Worm (Caenorhabditis elegans) whole organism, early embryonic: Measurements from ENCODE around the gene pal-1.

Experiments used
- B0310.2 ChIP-seq: sonication (generic microtip); optimal IDR thresholded peaks from 2 replicates; lab custom pipeline; 2016; ENCODE audit warnings: mild to moderate bottlenecking, missing genetic modification characterization, missing compliant biosample characterization
- F13C5.2 ChIP-seq: sonication (generic microtip); optimal IDR thresholded peaks from 2 replicates; lab custom pipeline; 2017; ENCODE audit warnings: mild to moderate bottlenecking, missing genetic modification characterization, inconsistent platforms, missing compliant biosample characterization
- aly-1 ChIP-seq: sonication (generic microtip); optimal IDR thresholded peaks from 2 replicates; lab custom pipeline; 2016; ENCODE audit warnings: missing genetic modification characterization, missing compliant biosample characterization
- ama-1 ChIP-seq: fragments of 150-350 bp; optimal IDR thresholded peaks from 2 replicates; lab custom pipeline; 2014
- flt-1 ChIP-seq: fragments of 200-800 bp; sonication (Bioruptor generic); IDR thresholded peaks from 2 replicates; pipeline ENCODE4 v1.3.6; 2022; ENCODE audit warnings: missing genetic modification characterization, missing compliant biosample characterization
- hmbx-1 ChIP-seq: sonication (generic microtip); optimal IDR thresholded peaks from 2 replicates; lab custom pipeline; 2016; ENCODE audit warnings: mild to moderate bottlenecking, missing genetic modification characterization, missing compliant biosample characterization
- pes-1 ChIP-seq: fragments of 200-800 bp; sonication (Bioruptor generic); IDR thresholded peaks from 2 replicates; pipeline ENCODE4 v1.3.6; 2022; ENCODE audit warnings: missing genetic modification reagents, missing genetic modification characterization, missing compliant biosample characterization
- sea-1 ChIP-seq: fragments of 200-800 bp; sonication (Bioruptor generic); conservative IDR thresholded peaks from 2 replicates; pipeline ENCODE4 v1.3.6; 2022; ENCODE audit warnings: missing genetic modification characterization, missing compliant biosample characterization
- tbx-37 ChIP-seq: fragments of 200-800 bp; sonication (Bioruptor generic); conservative IDR thresholded peaks from 2 replicates; pipeline ENCODE4 v1.3.6; 2022; ENCODE audit warnings: missing genetic modification reagents, missing genetic modification characterization, missing compliant biosample characterization
- tra-4 ChIP-seq: sonication (generic microtip); optimal IDR thresholded peaks from 2 replicates; lab custom pipeline; 2017; ENCODE audit warnings: missing genetic modification characterization, missing compliant biosample characterization

DNA sequence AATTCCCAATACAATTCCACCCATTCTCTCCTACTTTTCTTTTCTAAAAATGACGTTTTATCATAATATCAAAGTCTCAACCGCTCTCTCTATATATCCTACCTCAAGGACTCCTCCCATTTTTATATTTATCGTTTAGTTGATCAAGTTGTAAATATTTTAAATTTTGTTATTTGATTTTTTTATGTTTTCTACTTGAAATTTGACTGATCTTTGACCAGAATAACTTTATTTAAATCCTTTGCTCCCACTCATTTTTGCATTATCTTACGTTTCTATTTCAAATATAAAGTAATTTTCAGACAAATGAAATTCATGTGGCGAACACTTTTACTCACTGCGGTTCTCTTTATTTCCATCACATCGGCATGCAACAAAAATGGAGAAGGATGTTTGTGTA is 28.1 kb upstream of the pal-1 start, which contains the start of the genes acbp-7 and F26A1.19:
- TF ChIP-seq pes-1 (GFP tag; lab: Robert Waterston, UW) (no peak), tra-4 (tag; lab: Kevin White, UChicago) (no peak), B0310.2 (tag; lab: Kevin White, UChicago) (no peak), tbx-37 (GFP tag; lab: Robert Waterston, UW) (no peak), ama-1 (lab: Kevin White, UChicago) (no peak), flt-1 (no peak), hmbx-1 (no peak), aly-1 (no peak), sea-1 (GFP tag; lab: Robert Waterston, UW) (no peak), F13C5.2 (tag; lab: Kevin White, UChicago) (no peak)
